Worm (Caenorhabditis elegans) whole organism, mixed stage, embryonic: Measurements from ENCODE around the gene lpr-2.

Experiments
- bed-3 ChIP-seq: fragments of 200-800 bp; sonication (Bioruptor generic); optimal IDR thresholded peaks from 3 replicates; lab custom pipeline; 2018; ENCODE audit warnings: mild to moderate bottlenecking, missing genetic modification characterization, moderate library complexity, missing compliant biosample characterization
- blmp-1 ChIP-seq: fragments of 150-350 bp; optimal IDR thresholded peaks from 2 replicates; lab custom pipeline; 2014; ENCODE audit warnings: missing biosample characterization, missing genetic modification characterization
- elt-1 ChIP-seq: sonication (generic microtip); optimal IDR thresholded peaks from 2 replicates; lab custom pipeline; 2017; ENCODE audit warnings: missing genetic modification characterization, mild to moderate bottlenecking, missing compliant biosample characterization, antibody characterized with exemption, moderate library complexity, borderline replicate concordance; ENCODE audit not compliant: insufficient read depth
- elt-3 ChIP-seq: fragments of 150-350 bp; optimal IDR thresholded peaks from 2 replicates; lab custom pipeline; 2014; ENCODE audit warnings: missing biosample characterization, missing genetic modification characterization
- ham-2 ChIP-seq: fragments of 200-800 bp; sonication (Bioruptor generic); optimal IDR thresholded peaks from 2 replicates; lab custom pipeline; 2018; ENCODE audit warnings: mild to moderate bottlenecking, missing genetic modification characterization, missing compliant biosample characterization
- lin-13 ChIP-seq: fragments of 150-350 bp; optimal IDR thresholded peaks from 2 replicates; lab custom pipeline; 2014; ENCODE audit warnings: missing biosample characterization, missing genetic modification characterization
- nhr-12 ChIP-seq: fragments of 150-350 bp; optimal IDR thresholded peaks from 2 replicates; lab custom pipeline; 2014; ENCODE audit warnings: missing biosample characterization, missing genetic modification characterization
- nhr-2 ChIP-seq: fragments of 150-350 bp; optimal IDR thresholded peaks from 2 replicates; lab custom pipeline; 2014; ENCODE audit warnings: missing biosample characterization, missing genetic modification characterization
- nhr-28 ChIP-seq: fragments of 150-350 bp; optimal IDR thresholded peaks from 2 replicates; lab custom pipeline; 2014; ENCODE audit warnings: missing biosample characterization, missing genetic modification characterization
- nhr-76 ChIP-seq: sonication (generic microtip); optimal IDR thresholded peaks from 2 replicates; lab custom pipeline; 2017; ENCODE audit warnings: missing biosample characterization, missing genetic modification characterization
- pha-4 ChIP-seq: fragments of 150-350 bp; optimal IDR thresholded peaks from 2 replicates; lab custom pipeline; 2018; ENCODE audit warnings: missing biosample characterization, missing genetic modification reagents, missing genetic modification characterization
- snpc-4 ChIP-seq: fragments of 150-350 bp; optimal IDR thresholded peaks from 2 replicates; lab custom pipeline; 2014; ENCODE audit warnings: missing biosample characterization, missing genetic modification characterization
- ztf-11 ChIP-seq: fragments of 150-350 bp; optimal IDR thresholded peaks from 2 replicates; lab custom pipeline; 2014; ENCODE audit warnings: missing biosample characterization, missing genetic modification characterization

DNA sequence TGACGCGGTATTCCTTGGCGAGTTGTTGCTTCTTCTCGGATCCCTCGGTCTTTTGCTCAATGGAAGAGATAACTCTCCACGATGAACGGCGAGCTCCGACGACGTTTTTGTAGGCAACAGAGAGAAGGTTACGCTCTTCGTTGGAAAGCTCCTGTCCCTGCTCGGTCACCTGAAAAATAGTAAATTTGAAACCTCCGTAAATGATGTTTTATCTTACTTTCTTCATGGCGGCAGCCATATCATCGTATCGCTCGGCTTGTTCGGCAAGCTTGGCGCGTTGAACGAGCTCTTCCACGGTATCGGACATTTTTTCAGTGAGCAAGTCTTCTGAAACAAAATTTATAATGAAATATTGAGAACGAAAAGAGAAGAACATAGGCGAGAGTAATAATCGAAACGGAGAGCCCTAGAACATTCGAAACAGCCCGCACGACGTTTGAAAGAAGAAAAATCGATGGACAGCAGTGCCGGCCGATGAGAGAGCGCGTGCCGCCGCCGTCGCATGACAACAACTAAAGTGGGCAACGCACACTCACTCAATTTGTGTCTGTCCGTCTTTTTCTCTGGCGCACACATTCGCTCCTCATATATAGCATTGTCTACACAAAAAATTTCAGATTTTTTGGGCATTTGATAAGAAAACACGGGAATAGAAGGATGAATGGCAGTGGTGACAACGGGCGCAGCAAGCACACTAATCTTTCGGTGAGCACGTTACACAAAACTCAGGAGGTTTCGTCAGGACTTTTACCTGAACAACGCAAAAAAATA, 42.8 kb downstream of the lpr-2 start, which contains the start of the genes par-5 and M117.3:
- TF ChIP-seq pha-4 (tag; lab: Kevin White, UChicago) (no peak), blmp-1 (tag; lab: Kevin White, UChicago) (no peak), snpc-4 (tag; lab: Kevin White, UChicago) (no peak), ham-2 (no peak), bed-3 (no peak), ztf-11 (tag; lab: Kevin White, UChicago) (no peak), nhr-76 (tag; lab: Kevin White, UChicago) (no peak), nhr-12 (tag; lab: Kevin White, UChicago) (no peak), elt-1 (tag; lab: Kevin White, UChicago) (no peak), nhr-2 (tag; lab: Kevin White, UChicago) (no peak), nhr-28 (tag; lab: Kevin White, UChicago) (no peak), elt-3 (tag; lab: Kevin White, UChicago) (no peak), lin-13 (tag; lab: Kevin White, UChicago) (no peak)
